Comparison of ENCODE assay signal across 1 fruit fly cellular context in the genomic region with DNA sequence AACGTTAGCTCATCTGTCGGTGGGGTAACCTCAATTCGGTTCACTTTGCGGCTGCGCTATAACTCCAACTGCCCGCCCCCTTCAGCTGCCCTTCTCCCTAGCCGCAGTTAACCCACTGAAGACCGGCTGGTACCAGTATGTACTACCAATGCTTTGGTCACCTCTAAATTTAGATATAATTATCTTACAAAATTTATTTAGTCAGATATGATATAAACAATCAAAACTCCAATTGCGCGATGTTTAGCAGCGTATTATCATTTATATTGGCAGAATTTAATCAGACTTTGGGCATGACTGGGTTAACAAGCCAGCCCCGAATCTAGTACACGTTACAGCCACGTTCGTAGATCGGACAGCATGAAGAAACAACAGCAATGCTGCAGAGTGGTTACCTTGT.
A peak's percentile ranks its signal among the peaks of the same experiment; 100 is the strongest.
TF ChIP-seq lines count a peak whose summit lies in the region.

No protein-coding gene starts in this region.

TF ChIP-seq in whole organism, embryonic, 481 proteins besides CTCF, POLR2A, EP300 and RAD21 (continued from another document and continues in another):
- TF ChIP-seq crc (GFP tag; optimal IDR thresholded peaks at IDR 0.05; lab: Kevin White, UChicago), result no peak
- no peak for TF ChIP-seq CG18011 (GFP tag; optimal IDR thresholded peaks at IDR 0.05; lab: Kevin White, UChicago)
- TF ChIP-seq D19A (tag; optimal IDR thresholded peaks at IDR 0.05; lab: Kevin White, UChicago), result peak; percentile 23
- no peak for TF ChIP-seq twi (tag; optimal IDR thresholded peaks at IDR 0.05; lab: Kevin White, UChicago)
- TF ChIP-seq Gug (GFP tag; IDR thresholded peaks at IDR 0.05; lab: Robert Waterston, UW), result no peak
- TF ChIP-seq CG9876 (GFP tag; optimal IDR thresholded peaks at IDR 0.05; lab: Kevin White, UChicago), result no peak
- TF ChIP-seq Opbp (GFP tag; IDR thresholded peaks at IDR 0.05; lab: Robert Waterston, UW; ENCODE audit: partially characterized antibody), result no peak
- no peak for TF ChIP-seq CG6765 (GFP tag; optimal IDR thresholded peaks at IDR 0.05; lab: Kevin White, UChicago)
- peak; percentile 23 for TF ChIP-seq gcm2 (GFP tag; optimal IDR thresholded peaks at IDR 0.05; lab: Kevin White, UChicago)
- TF ChIP-seq fru (optimal IDR thresholded peaks at IDR 0.05; lab: Kevin White, UChicago), result no peak
- TF ChIP-seq CG9797 (GFP tag; optimal IDR thresholded peaks at IDR 0.05; lab: Kevin White, UChicago), result no peak
- no peak for TF ChIP-seq yki (optimal IDR thresholded peaks at IDR 0.05; lab: Kevin White, UChicago)
- TF ChIP-seq CG8388 (GFP tag; optimal IDR thresholded peaks at IDR 0.05; lab: Kevin White, UChicago), result no peak
- TF ChIP-seq CG5953 (GFP tag; IDR thresholded peaks at IDR 0.05; lab: Robert Waterston, UW), result no peak
- TF ChIP-seq Mes4 (GFP tag; optimal IDR thresholded peaks at IDR 0.05; lab: Kevin White, UChicago), result no peak
- TF ChIP-seq trh (GFP tag; optimal IDR thresholded peaks at IDR 0.05; lab: Kevin White, UChicago), result no peak
- no peak for TF ChIP-seq Rx (GFP tag; IDR thresholded peaks at IDR 0.05; lab: Robert Waterston, UW)
- TF ChIP-seq ap (GFP tag; IDR thresholded peaks at IDR 0.05; lab: Robert Waterston, UW), result no peak
- no peak for TF ChIP-seq TFAM (GFP tag; optimal IDR thresholded peaks at IDR 0.05; lab: Kevin White, UChicago)
- no peak for TF ChIP-seq CG31388 (GFP tag; optimal IDR thresholded peaks at IDR 0.05; lab: Kevin White, UChicago)
- TF ChIP-seq hkb (optimal IDR thresholded peaks at IDR 0.05; lab: Kevin White, UChicago), result no peak
- TF ChIP-seq hkb (GFP tag; IDR thresholded peaks at IDR 0.05; lab: Robert Waterston, UW), result peak; percentile 64
- 0 out of 2 replicates have a peak, but pooled peaks have one; percentile 21 for TF ChIP-seq ssp (GFP tag; IDR thresholded peaks at IDR 0.05; lab: Robert Waterston, UW)
- TF ChIP-seq Atf6 (GFP tag; IDR thresholded peaks at IDR 0.05; lab: Robert Waterston, UW), result peak; percentile 60; the same call in 1 of the 2 replicates
- TF ChIP-seq Scr (GFP tag; IDR thresholded peaks at IDR 0.05; lab: Robert Waterston, UW; ENCODE audit: partially characterized antibody), result no peak
- no peak for TF ChIP-seq Sry-δ (GFP tag; optimal IDR thresholded peaks at IDR 0.05; lab: Kevin White, UChicago)
- no peak for TF ChIP-seq hbn (GFP tag; IDR thresholded peaks at IDR 0.05; lab: Robert Waterston, UW; ENCODE audit: partially characterized antibody)
- no peak for TF ChIP-seq btn (GFP tag; optimal IDR thresholded peaks at IDR 0.05; lab: Kevin White, UChicago)
- TF ChIP-seq fu2 (GFP tag; optimal IDR thresholded peaks at IDR 0.05; lab: Kevin White, UChicago), result no peak
- peak; percentile 45 for TF ChIP-seq CG10209 (GFP tag; optimal IDR thresholded peaks at IDR 0.05; lab: Kevin White, UChicago)
- TF ChIP-seq CG7987 (GFP tag; optimal IDR thresholded peaks at IDR 0.05; lab: Kevin White, UChicago), result no peak
- peak; percentile 8 for TF ChIP-seq CG9727 (GFP tag; optimal IDR thresholded peaks at IDR 0.05; lab: Kevin White, UChicago)
- no peak for TF ChIP-seq CG15073 (GFP tag; optimal IDR thresholded peaks at IDR 0.05; lab: Kevin White, UChicago)
- no peak for TF ChIP-seq sens-2 (GFP tag; IDR thresholded peaks at IDR 0.05; lab: Robert Waterston, UW)
- peak; percentile 32; the same call in 1 of the 2 replicates for TF ChIP-seq Xrp1 (GFP tag; IDR thresholded peaks at IDR 0.05; lab: Robert Waterston, UW)
- no peak for TF ChIP-seq Vsx1 (GFP tag; optimal IDR thresholded peaks at IDR 0.05; lab: Kevin White, UChicago)
- no peak for TF ChIP-seq repo (GFP tag; optimal IDR thresholded peaks at IDR 0.05; lab: Kevin White, UChicago)
- TF ChIP-seq Antp (GFP tag; optimal IDR thresholded peaks at IDR 0.05; lab: Kevin White, UChicago), result no peak
- TF ChIP-seq CG12659 (GFP tag; optimal IDR thresholded peaks at IDR 0.05; lab: Kevin White, UChicago), result peak; percentile 54
- no peak for TF ChIP-seq lola (GFP tag; optimal IDR thresholded peaks at IDR 0.05; lab: Kevin White, UChicago)
- no peak for TF ChIP-seq CG15479 (GFP tag; optimal IDR thresholded peaks at IDR 0.05; lab: Kevin White, UChicago)
- TF ChIP-seq lbe (GFP tag; optimal IDR thresholded peaks at IDR 0.05; lab: Kevin White, UChicago), result no peak
- TF ChIP-seq ATbp (GFP tag; optimal IDR thresholded peaks at IDR 0.05; lab: Kevin White, UChicago), result peak; percentile 48
- no peak for TF ChIP-seq Fer2 (tag; optimal IDR thresholded peaks at IDR 0.05; lab: Kevin White, UChicago)
- no peak for TF ChIP-seq CG12104 (GFP tag; optimal IDR thresholded peaks at IDR 0.05; lab: Kevin White, UChicago)
- peak; percentile 52 for TF ChIP-seq phol (tag; optimal IDR thresholded peaks at IDR 0.05; lab: Kevin White, UChicago)
- TF ChIP-seq CG8944 (GFP tag; optimal IDR thresholded peaks at IDR 0.05; lab: Kevin White, UChicago), result no peak
- no peak for TF ChIP-seq Optix (GFP tag; IDR thresholded peaks at IDR 0.05; lab: Robert Waterston, UW)
- TF ChIP-seq mam (GFP tag; optimal IDR thresholded peaks at IDR 0.05; lab: Kevin White, UChicago), result no peak
- peak; percentile 30 for TF ChIP-seq CG4820 (GFP tag; optimal IDR thresholded peaks at IDR 0.05; lab: Kevin White, UChicago)
- no peak for TF ChIP-seq chn (GFP tag; optimal IDR thresholded peaks at IDR 0.05; lab: Kevin White, UChicago)
- no peak for TF ChIP-seq Kr (GFP tag; optimal IDR thresholded peaks at IDR 0.05; lab: Kevin White, UChicago)
- no peak for TF ChIP-seq Gsc (GFP tag; IDR thresholded peaks at IDR 0.05; lab: Robert Waterston, UW)
- TF ChIP-seq oc (tag; optimal IDR thresholded peaks at IDR 0.05; lab: Kevin White, UChicago), result peak; percentile 8
- no peak for TF ChIP-seq Mrtf (GFP tag; IDR thresholded peaks at IDR 0.05; lab: Robert Waterston, UW)
- peak; percentile 49 for TF ChIP-seq CG2120 (GFP tag; optimal IDR thresholded peaks at IDR 0.05; lab: Kevin White, UChicago)
- TF ChIP-seq CG11696 (GFP tag; IDR thresholded peaks at IDR 0.05; lab: Robert Waterston, UW), result no peak
- no peak for TF ChIP-seq z (GFP tag; IDR thresholded peaks at IDR 0.05; lab: Robert Waterston, UW)
- TF ChIP-seq pros (GFP tag; optimal IDR thresholded peaks at IDR 0.05; lab: Kevin White, UChicago), result no peak
- peak; percentile 38 for TF ChIP-seq Dek (tag; optimal IDR thresholded peaks at IDR 0.05; lab: Kevin White, UChicago)
- no peak for TF ChIP-seq CG3163 (GFP tag; optimal IDR thresholded peaks at IDR 0.05; lab: Kevin White, UChicago)
- peak; percentile 54 for TF ChIP-seq CG17829 (tag; optimal IDR thresholded peaks at IDR 0.05; lab: Kevin White, UChicago)
- no peak for TF ChIP-seq zen (tag; optimal IDR thresholded peaks at IDR 0.05; lab: Kevin White, UChicago)
- TF ChIP-seq tap (tag; optimal IDR thresholded peaks at IDR 0.05; lab: Kevin White, UChicago), result peak; percentile 77
- no peak for TF ChIP-seq CHES-1-like (GFP tag; optimal IDR thresholded peaks at IDR 0.05; lab: Kevin White, UChicago)
- TF ChIP-seq CG14710 (tag; optimal IDR thresholded peaks at IDR 0.05; lab: Kevin White, UChicago), result no peak
- TF ChIP-seq B-H1 (GFP tag; IDR thresholded peaks at IDR 0.05; lab: Robert Waterston, UW), result no peak; the same call in 2 of the 3 replicates
- no peak for TF ChIP-seq CG8765 (GFP tag; IDR thresholded peaks at IDR 0.05; lab: Robert Waterston, UW)
- TF ChIP-seq Lpt (GFP tag; optimal IDR thresholded peaks at IDR 0.05; lab: Kevin White, UChicago), result no peak
- TF ChIP-seq CG6683 (GFP tag; optimal IDR thresholded peaks at IDR 0.05; lab: Kevin White, UChicago), result peak; percentile 7
- 0 out of 2 replicates have a peak, but pooled peaks have one; percentile 42 for TF ChIP-seq ttk (GFP tag; IDR thresholded peaks at IDR 0.05; lab: Robert Waterston, UW)
- no peak for TF ChIP-seq CG32767 (GFP tag; IDR thresholded peaks at IDR 0.05; lab: Robert Waterston, UW)
- TF ChIP-seq CG18764 (GFP tag; optimal IDR thresholded peaks at IDR 0.05; lab: Kevin White, UChicago), result no peak
- TF ChIP-seq fd96Cb (tag; optimal IDR thresholded peaks at IDR 0.05; lab: Kevin White, UChicago), result peak; percentile 47
- no peak for TF ChIP-seq CG3726 (GFP tag; IDR thresholded peaks at IDR 0.05; lab: Robert Waterston, UW)
- no peak for TF ChIP-seq Mad (GFP tag; optimal IDR thresholded peaks at IDR 0.05; lab: Kevin White, UChicago)
- TF ChIP-seq CG3065 (GFP tag; optimal IDR thresholded peaks at IDR 0.05; lab: Kevin White, UChicago), result no peak
- TF ChIP-seq dpn (GFP tag; optimal IDR thresholded peaks at IDR 0.05; lab: Kevin White, UChicago), result peak in 1 of 2 experiments; percentile 19
- TF ChIP-seq CG34422 (GFP tag; IDR thresholded peaks at IDR 0.05; lab: Robert Waterston, UW), result no peak
- TF ChIP-seq Atf-2 (GFP tag; optimal IDR thresholded peaks at IDR 0.05; lab: Kevin White, UChicago), result no peak
- TF ChIP-seq lmd (GFP tag; IDR thresholded peaks at IDR 0.05; lab: Robert Waterston, UW), result peak; percentile 40
- TF ChIP-seq trem (tag; optimal IDR thresholded peaks at IDR 0.05; lab: Kevin White, UChicago), result no peak
- no peak for TF ChIP-seq CG34376 (GFP tag; optimal IDR thresholded peaks at IDR 0.05; lab: Kevin White, UChicago)
- TF ChIP-seq Dbx (GFP tag; IDR thresholded peaks at IDR 0.05; lab: Robert Waterston, UW), result no peak
- 0 out of 2 replicates have a peak, but pooled peaks have one; percentile 25 for TF ChIP-seq NFAT (GFP tag; IDR thresholded peaks at IDR 0.05; lab: Robert Waterston, UW)
- 0 out of 2 replicates have a peak, but pooled peaks have one; percentile 34 for TF ChIP-seq Oaz (GFP tag; IDR thresholded peaks at IDR 0.05; lab: Robert Waterston, UW)
- peak; percentile 54 for TF ChIP-seq nmo (GFP tag; optimal IDR thresholded peaks at IDR 0.05; lab: Kevin White, UChicago)
- TF ChIP-seq CG1603 (tag; optimal IDR thresholded peaks at IDR 0.05; lab: Kevin White, UChicago), result peak; percentile 65
- TF ChIP-seq CG16813 (GFP tag; IDR thresholded peaks at IDR 0.05; lab: Robert Waterston, UW; ENCODE audit: partially characterized antibody), result no peak
- TF ChIP-seq Ssrp (tag; optimal IDR thresholded peaks at IDR 0.05; lab: Kevin White, UChicago), result peak; percentile 47
- TF ChIP-seq Dp (GFP tag; optimal IDR thresholded peaks at IDR 0.05; lab: Kevin White, UChicago), result no peak
- no peak for TF ChIP-seq CG4617 (GFP tag; optimal IDR thresholded peaks at IDR 0.05; lab: Kevin White, UChicago; ENCODE audit: borderline replicate concordance)
- TF ChIP-seq peb (GFP tag; IDR thresholded peaks at IDR 0.05; lab: Robert Waterston, UW), result no peak
- peak; percentile 60 for TF ChIP-seq vvl (GFP tag; IDR thresholded peaks at IDR 0.05; lab: Robert Waterston, UW)
- TF ChIP-seq bowl (GFP tag; IDR thresholded peaks at IDR 0.05; lab: Robert Waterston, UW), result peak; percentile 28; the same call in 1 of the 2 replicates
- TF ChIP-seq CG11093 (GFP tag; IDR thresholded peaks at IDR 0.05; lab: Robert Waterston, UW), result no peak
- TF ChIP-seq cwo (GFP tag; optimal IDR thresholded peaks at IDR 0.05; lab: Kevin White, UChicago), result peak; percentile 64
- TF ChIP-seq rib (GFP tag; IDR thresholded peaks at IDR 0.05; lab: Robert Waterston, UW), result no peak
- TF ChIP-seq Hey (tag; optimal IDR thresholded peaks at IDR 0.05; lab: Kevin White, UChicago), result no peak
- no peak for TF ChIP-seq danr (GFP tag; IDR thresholded peaks at IDR 0.05; lab: Robert Waterston, UW)
- no peak for TF ChIP-seq chinmo (GFP tag; IDR thresholded peaks at IDR 0.05; lab: Robert Waterston, UW; ENCODE audit: partially characterized antibody)
- TF ChIP-seq CG4360 (GFP tag; IDR thresholded peaks at IDR 0.05; lab: Robert Waterston, UW), result no peak
- peak; percentile 46 for TF ChIP-seq NfI (GFP tag; optimal IDR thresholded peaks at IDR 0.05; lab: Kevin White, UChicago)
- no peak for TF ChIP-seq toy (GFP tag; IDR thresholded peaks at IDR 0.05; lab: Robert Waterston, UW)
- no peak for TF ChIP-seq CG4328 (GFP tag; optimal IDR thresholded peaks at IDR 0.05; lab: Kevin White, UChicago)
- peak; percentile 55 for TF ChIP-seq HLH3B (GFP tag; IDR thresholded peaks at IDR 0.05; lab: Robert Waterston, UW)
- no peak for TF ChIP-seq HLHmδ (GFP tag; optimal IDR thresholded peaks at IDR 0.05; lab: Kevin White, UChicago)
- TF ChIP-seq CoRest (tag; optimal IDR thresholded peaks at IDR 0.05; lab: Kevin White, UChicago), result peak; percentile 56
- TF ChIP-seq gfzf (GFP tag; optimal IDR thresholded peaks at IDR 0.05; lab: Kevin White, UChicago), result no peak
- TF ChIP-seq ewg (GFP tag; optimal IDR thresholded peaks at IDR 0.05; lab: Kevin White, UChicago), result peak; percentile 31
- no peak for TF ChIP-seq tna (GFP tag; IDR thresholded peaks at IDR 0.05; lab: Robert Waterston, UW; ENCODE audit: partially characterized antibody)
- TF ChIP-seq CG30020 (tag; optimal IDR thresholded peaks at IDR 0.05; lab: Kevin White, UChicago), result no peak
- TF ChIP-seq CG13296 (GFP tag; optimal IDR thresholded peaks at IDR 0.05; lab: Kevin White, UChicago), result peak; percentile 51
- TF ChIP-seq ab (GFP tag; optimal IDR thresholded peaks at IDR 0.05; lab: Kevin White, UChicago), result no peak
- TF ChIP-seq gcm (GFP tag; optimal IDR thresholded peaks at IDR 0.05; lab: Kevin White, UChicago), result peak; percentile 29
- TF ChIP-seq bbx (GFP tag; IDR thresholded peaks at IDR 0.05; lab: Robert Waterston, UW; ENCODE audit: partially characterized antibody), result no peak
- TF ChIP-seq Dll (GFP tag; IDR thresholded peaks at IDR 0.05; lab: Robert Waterston, UW; ENCODE audit: partially characterized antibody), result no peak
- TF ChIP-seq C15 (GFP tag; IDR thresholded peaks at IDR 0.05; lab: Robert Waterston, UW), result no peak
- TF ChIP-seq Nf-YA (GFP tag; IDR thresholded peaks at IDR 0.05; lab: Robert Waterston, UW), result no peak
- TF ChIP-seq Sin3A (optimal IDR thresholded peaks at IDR 0.05; lab: Kevin White, UChicago), result no peak
- peak; percentile 42 for TF ChIP-seq odd (GFP tag; optimal IDR thresholded peaks at IDR 0.05; lab: Kevin White, UChicago)
- no peak for TF ChIP-seq insv (GFP tag; optimal IDR thresholded peaks at IDR 0.05; lab: Kevin White, UChicago)
- TF ChIP-seq Eip74EF (GFP tag; optimal IDR thresholded peaks at IDR 0.05; lab: Kevin White, UChicago), result peak in 1 of 2 experiments; percentile 38
- no peak for TF ChIP-seq CG8281 (tag; optimal IDR thresholded peaks at IDR 0.05; lab: Kevin White, UChicago)
- TF ChIP-seq ac (GFP tag; optimal IDR thresholded peaks at IDR 0.05; lab: Kevin White, UChicago), result no peak
- peak; percentile 4 for TF ChIP-seq ems (GFP tag; optimal IDR thresholded peaks at IDR 0.05; lab: Kevin White, UChicago)
- TF ChIP-seq Awh (GFP tag; IDR thresholded peaks at IDR 0.05; lab: Robert Waterston, UW), result peak; percentile 60; the same call in 1 of the 2 replicates
- peak; percentile 36 for TF ChIP-seq CG10979 (tag; optimal IDR thresholded peaks at IDR 0.05; lab: Kevin White, UChicago)
- TF ChIP-seq dmrt11E (tag; optimal IDR thresholded peaks at IDR 0.05; lab: Kevin White, UChicago), result no peak
- no peak for TF ChIP-seq CG7271 (tag; optimal IDR thresholded peaks at IDR 0.05; lab: Kevin White, UChicago)
- TF ChIP-seq B-H2 (GFP tag; optimal IDR thresholded peaks at IDR 0.05; lab: Kevin White, UChicago), result no peak
